Fruit fly (Drosophila melanogaster): Measurements from ENCODE around the gene CG9922.
A peak's percentile ranks its signal among the peaks of the same experiment; 100 is the strongest.

The CG9922 gene

DNA sequence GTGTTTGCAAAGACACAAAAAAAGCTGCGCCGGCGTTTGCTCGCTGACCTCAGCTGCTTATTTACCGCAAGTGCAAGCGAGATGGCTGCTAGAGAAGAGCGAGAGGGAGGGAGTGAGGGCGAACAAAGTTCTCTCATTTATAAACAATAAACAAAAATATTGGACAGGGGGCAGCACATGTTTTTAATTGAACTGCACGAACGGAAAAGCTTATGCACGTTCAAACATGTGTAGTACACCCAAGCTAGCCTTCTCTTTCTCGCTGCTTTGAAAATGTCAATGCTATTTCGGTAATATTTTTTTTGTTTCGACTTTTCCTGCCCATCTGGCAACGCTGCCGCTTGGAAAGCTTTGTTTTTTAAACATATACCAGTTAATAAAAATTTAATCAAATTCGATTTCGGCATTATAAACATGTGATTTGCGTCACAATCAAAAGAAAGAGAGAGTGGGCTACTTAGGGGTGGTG, 11.2 kb downstream of the CG9922 start (continued):
- TF ChIP-seq mld (GFP tag; IDR thresholded peaks at IDR 0.05; ENCODE audit: partially characterized antibody) = no peak
- peak; percentile 35 to 70 for TF ChIP-seq Trl (optimal IDR thresholded peaks at IDR 0.05)
- TF ChIP-seq Trl (GFP tag; optimal IDR thresholded peaks at IDR 0.05) = no peak
- peak; percentile 39 for TF ChIP-seq CG13624 (GFP tag; optimal IDR thresholded peaks at IDR 0.05)
- peak; percentile 31 for TF ChIP-seq CG30403 (GFP tag; optimal IDR thresholded peaks at IDR 0.05)
- peak; percentile 64 for TF ChIP-seq Asciz (GFP tag; optimal IDR thresholded peaks at IDR 0.05)
- TF ChIP-seq Nf-YA (GFP tag; IDR thresholded peaks at IDR 0.05) = 0 out of 2 replicates have a peak, but pooled peaks have one; percentile 9
- TF ChIP-seq CG2889 (GFP tag; IDR thresholded peaks at IDR 0.05) = no peak
- peak; percentile 27 for TF ChIP-seq run (tag; optimal IDR thresholded peaks at IDR 0.05)
- no peak for TF ChIP-seq CG10959 (GFP tag; IDR thresholded peaks at IDR 0.05)
- no peak for TF ChIP-seq CG6654 (GFP tag; optimal IDR thresholded peaks at IDR 0.05)
- peak; percentile 22 for TF ChIP-seq CoRest (tag; optimal IDR thresholded peaks at IDR 0.05)
- TF ChIP-seq CG14710 (tag; optimal IDR thresholded peaks at IDR 0.05) = peak; percentile 13
- peak; percentile 31 for TF ChIP-seq phol (tag; optimal IDR thresholded peaks at IDR 0.05)
- peak; percentile 51 for TF ChIP-seq MTF-1 (GFP tag; optimal IDR thresholded peaks at IDR 0.05; ENCODE audit: borderline replicate concordance)
- TF ChIP-seq BtbVII (GFP tag; optimal IDR thresholded peaks at IDR 0.05) = peak; percentile 82
- TF ChIP-seq Dad (GFP tag; optimal IDR thresholded peaks at IDR 0.05) = peak; percentile 12
- TF ChIP-seq HLH3B (GFP tag; IDR thresholded peaks at IDR 0.05) = peak; percentile 35; the same call in 1 of the 2 replicates
- TF ChIP-seq ci (GFP tag; IDR thresholded peaks at IDR 0.05) = peak; percentile 5; the same call in 1 of the 3 replicates
- TF ChIP-seq klu (GFP tag; IDR thresholded peaks at IDR 0.05) = no peak
- peak; percentile 29 for TF ChIP-seq CG17802 (tag; optimal IDR thresholded peaks at IDR 0.05)
- no peak for TF ChIP-seq sr (GFP tag; IDR thresholded peaks at IDR 0.05)
- TF ChIP-seq HmgZ (tag; optimal IDR thresholded peaks at IDR 0.05) = peak; percentile 69
- no peak for TF ChIP-seq CG1792 (GFP tag; optimal IDR thresholded peaks at IDR 0.05)
- peak; percentile 30 for TF ChIP-seq Side (GFP tag; optimal IDR thresholded peaks at IDR 0.05)
- peak; percentile 71 for TF ChIP-seq CG18599 (GFP tag; optimal IDR thresholded peaks at IDR 0.05)
- TF ChIP-seq zfh2 (GFP tag; optimal IDR thresholded peaks at IDR 0.05) = peak; percentile 48
- TF ChIP-seq sqz (GFP tag; optimal IDR thresholded peaks at IDR 0.05) = peak; percentile 97
- TF ChIP-seq nmo (GFP tag; optimal IDR thresholded peaks at IDR 0.05) = peak; percentile 28
- no peak for TF ChIP-seq CG18764 (GFP tag; optimal IDR thresholded peaks at IDR 0.05)
- TF ChIP-seq CG7839 (tag; optimal IDR thresholded peaks at IDR 0.05) = peak; percentile 3
- TF ChIP-seq pnt (GFP tag; optimal IDR thresholded peaks at IDR 0.05) = peak; percentile 8
- peak; percentile 88 for TF ChIP-seq Med (GFP tag)
- TF ChIP-seq amos (GFP tag; IDR thresholded peaks at IDR 0.05; ENCODE audit: partially characterized antibody) = no peak
- TF ChIP-seq ATbp (GFP tag; optimal IDR thresholded peaks at IDR 0.05) = peak; percentile 97
- TF ChIP-seq CG11504 (tag; optimal IDR thresholded peaks at IDR 0.05) = peak; percentile 45
- peak; percentile 16; the same call in 1 of the 3 replicates for TF ChIP-seq dysf (GFP tag; IDR thresholded peaks at IDR 0.05)
- TF ChIP-seq Hand (GFP tag; optimal IDR thresholded peaks at IDR 0.05) = peak; percentile 37
- TF ChIP-seq dpn (GFP tag; optimal IDR thresholded peaks at IDR 0.05) = peak; percentile 1 to 31
- no peak for TF ChIP-seq CG12219 (GFP tag; optimal IDR thresholded peaks at IDR 0.05)
- no peak for TF ChIP-seq CG18262 (tag; optimal IDR thresholded peaks at IDR 0.05)
- peak; percentile 44 for TF ChIP-seq Abd-B (GFP tag; optimal IDR thresholded peaks at IDR 0.05)
- TF ChIP-seq Dek (tag; optimal IDR thresholded peaks at IDR 0.05) = peak; percentile 26
- no peak for TF ChIP-seq dimm (GFP tag; IDR thresholded peaks at IDR 0.05)
- TF ChIP-seq chif (GFP tag; optimal IDR thresholded peaks at IDR 0.05) = peak in 1 of 2 experiments; percentile 26
- TF ChIP-seq Atf6 (GFP tag; IDR thresholded peaks at IDR 0.05) = peak; percentile 57; the same call in 1 of the 2 replicates
- TF ChIP-seq chn (GFP tag; optimal IDR thresholded peaks at IDR 0.05) = peak; percentile 13
- peak; percentile 35 for TF ChIP-seq CG9727 (GFP tag; optimal IDR thresholded peaks at IDR 0.05)
- peak; percentile 64 for TF ChIP-seq slbo (GFP tag; IDR thresholded peaks at IDR 0.05)
- no peak for TF ChIP-seq jigr1 (GFP tag; IDR thresholded peaks at IDR 0.05)
